Worm (Caenorhabditis elegans) whole organism, mixed stage, embryonic: ENCODE results near the gene nta-1.

ENCODE experiments used
- M03D4.4 ChIP-seq: sonication (generic microtip); optimal IDR thresholded peaks from 2 replicates; lab custom pipeline; 2017; ENCODE audit warnings: mild to moderate bottlenecking, missing genetic modification characterization, missing compliant biosample characterization
- bed-3 ChIP-seq: fragments of 200-800 bp; sonication (Bioruptor generic); optimal IDR thresholded peaks from 3 replicates; lab custom pipeline; 2018; ENCODE audit warnings: mild to moderate bottlenecking, missing genetic modification characterization, moderate library complexity, missing compliant biosample characterization
- blmp-1 ChIP-seq: fragments of 150-350 bp; optimal IDR thresholded peaks from 2 replicates; lab custom pipeline; 2014; ENCODE audit warnings: missing biosample characterization, missing genetic modification characterization
- ceh-43 ChIP-seq: fragments of 200-800 bp; sonication (Bioruptor generic); optimal IDR thresholded peaks from 2 replicates; lab custom pipeline; 2018; ENCODE audit warnings: mild to moderate bottlenecking, missing genetic modification characterization, moderate library complexity, missing compliant biosample characterization
- ceh-83 ChIP-seq: fragments of 200-800 bp; sonication (Bioruptor generic); optimal IDR thresholded peaks from 2 replicates; lab custom pipeline; 2018; ENCODE audit warnings: mild to moderate bottlenecking, missing genetic modification characterization, missing compliant biosample characterization
- ces-1 ChIP-seq: fragments of 150-350 bp; optimal IDR thresholded peaks from 2 replicates; lab custom pipeline; 2014; ENCODE audit warnings: missing biosample characterization, missing genetic modification reagents, missing genetic modification characterization
- cnd-1 ChIP-seq: fragments of 200-800 bp; sonication (Bioruptor generic); optimal IDR thresholded peaks from 2 replicates; lab custom pipeline; 2018; ENCODE audit warnings: mild to moderate bottlenecking, missing genetic modification characterization, missing compliant biosample characterization
- elt-3 ChIP-seq: fragments of 150-350 bp; optimal IDR thresholded peaks from 2 replicates; lab custom pipeline; 2014; ENCODE audit warnings: missing biosample characterization, missing genetic modification characterization
- flh-1 ChIP-seq: fragments of 200-800 bp; sonication (Bioruptor generic); optimal IDR thresholded peaks from 2 replicates; lab custom pipeline; 2018; ENCODE audit warnings: mild to moderate bottlenecking, missing genetic modification characterization, moderate library complexity, missing compliant biosample characterization
- ham-2 ChIP-seq: fragments of 200-800 bp; sonication (Bioruptor generic); optimal IDR thresholded peaks from 2 replicates; lab custom pipeline; 2018; ENCODE audit warnings: mild to moderate bottlenecking, missing genetic modification characterization, missing compliant biosample characterization
- hlh-1 ChIP-seq: fragments of 150-350 bp; optimal IDR thresholded peaks from 2 replicates; lab custom pipeline; 2014; ENCODE audit warnings: missing biosample characterization, missing genetic modification reagents, missing genetic modification characterization
- lin-32 ChIP-seq: fragments of 200-800 bp; sonication (Bioruptor generic); optimal IDR thresholded peaks from 2 replicates; lab custom pipeline; 2018; ENCODE audit warnings: mild to moderate bottlenecking, missing genetic modification characterization, missing compliant biosample characterization
- mep-1 ChIP-seq: fragments of 150-350 bp; optimal IDR thresholded peaks from 2 replicates; lab custom pipeline; 2017; ENCODE audit warnings: missing biosample characterization, missing genetic modification reagents, missing genetic modification characterization, inconsistent platforms
- mls-2 ChIP-seq: sonication (generic microtip); optimal IDR thresholded peaks from 2 replicates; lab custom pipeline; 2016; ENCODE audit warnings: mild to moderate bottlenecking, missing genetic modification characterization, moderate library complexity, missing compliant biosample characterization
- nhr-12 ChIP-seq: fragments of 150-350 bp; optimal IDR thresholded peaks from 2 replicates; lab custom pipeline; 2014; ENCODE audit warnings: missing biosample characterization, missing genetic modification characterization
- nhr-2 ChIP-seq: fragments of 150-350 bp; optimal IDR thresholded peaks from 2 replicates; lab custom pipeline; 2014; ENCODE audit warnings: missing biosample characterization, missing genetic modification characterization
- nhr-237 ChIP-seq: fragments of 150-350 bp; optimal IDR thresholded peaks from 2 replicates; lab custom pipeline; 2014; ENCODE audit warnings: missing biosample characterization, missing genetic modification characterization
- nhr-76 ChIP-seq: sonication (generic microtip); optimal IDR thresholded peaks from 2 replicates; lab custom pipeline; 2017; ENCODE audit warnings: missing biosample characterization, missing genetic modification characterization
- pha-4 ChIP-seq: fragments of 150-350 bp; optimal IDR thresholded peaks from 2 replicates; lab custom pipeline; 2018; ENCODE audit warnings: missing biosample characterization, missing genetic modification reagents, missing genetic modification characterization
- sem-2 ChIP-seq: fragments of 200-800 bp; sonication (Bioruptor generic); optimal IDR thresholded peaks from 2 replicates; lab custom pipeline; 2018; ENCODE audit warnings: mild to moderate bottlenecking, missing genetic modification characterization, missing compliant biosample characterization
- sptf-1 ChIP-seq: sonication (generic microtip); optimal IDR thresholded peaks from 2 replicates; lab custom pipeline; 2017; ENCODE audit warnings: mild to moderate bottlenecking, missing genetic modification characterization, moderate library complexity, missing compliant biosample characterization
- tbx-8 ChIP-seq: fragments of 200-800 bp; sonication (Bioruptor generic); optimal IDR thresholded peaks from 2 replicates; lab custom pipeline; 2018; ENCODE audit warnings: mild to moderate bottlenecking, missing genetic modification characterization, moderate library complexity, missing compliant biosample characterization
- unc-120 ChIP-seq: sonication (generic microtip); optimal IDR thresholded peaks from 2 replicates; lab custom pipeline; 2017; ENCODE audit warnings: missing genetic modification characterization, missing compliant biosample characterization; ENCODE audit not compliant: poor library complexity, severe bottlenecking
- unc-39 ChIP-seq: fragments of 150-350 bp; optimal IDR thresholded peaks from 2 replicates; lab custom pipeline; 2014; ENCODE audit warnings: missing biosample characterization, missing genetic modification characterization
- unc-62 ChIP-seq: fragments of 150-350 bp; optimal IDR thresholded peaks from 2 replicates; lab custom pipeline; 2014; ENCODE audit warnings: missing biosample characterization, missing genetic modification reagents, missing genetic modification characterization
- zip-8 ChIP-seq: fragments of 150-350 bp; optimal IDR thresholded peaks from 2 replicates; lab custom pipeline; 2014; ENCODE audit warnings: missing biosample characterization, missing genetic modification characterization

The nta-1 gene

ce11 chrII:3705320-3705719, 38.3 kb downstream of the nta-1 start, which contains the start of gene srx-108:
Gene srx-108 (plus strand): TSS chrII:3705620.
- TF ChIP-seq nhr-237 (no peak), nhr-2 (tag; lab: Kevin White, UChicago) (no peak), bed-3 (GFP tag; lab: Kevin White, UChicago) (no peak), lin-32 (GFP tag; lab: Kevin White, UChicago) (no peak), nhr-76 (tag; lab: Kevin White, UChicago) (no peak), M03D4.4 (no peak), mls-2 (no peak), zip-8 (no peak), tbx-8 (no peak), sem-2 (GFP tag; lab: Kevin White, UChicago) (no peak), hlh-1 (tag; lab: Kevin White, UChicago) (no peak), unc-120 (tag; lab: Kevin White, UChicago) (no peak), ceh-43 (GFP tag; lab: Kevin White, UChicago) (no peak), unc-62 (GFP tag; lab: Kevin White, UChicago) (no peak), blmp-1 (tag; lab: Kevin White, UChicago) (no peak), pha-4 (tag; lab: Kevin White, UChicago) (no peak), ces-1 (GFP tag; lab: Kevin White, UChicago) (no peak), sptf-1 (tag; lab: Kevin White, UChicago) (no peak), nhr-12 (tag; lab: Kevin White, UChicago) (no peak), ceh-83 (no peak)
- TF ChIP-seq, all 35 proteins: peak for 0

ce11 chrII:3701305-3701704, 42.3 kb downstream of the nta-1 start, which contains the start of gene srx-105:
Gene srx-105 (minus strand): TSS chrII:3701405.
- no peak for TF ChIP-seq sptf-1 (tag; lab: Kevin White, UChicago)

- TF ChIP-seq hlh-1 (tag; lab: Kevin White, UChicago) (no peak), elt-3 (tag; lab: Kevin White, UChicago) (no peak), unc-39 (no peak), sptf-1 (tag; lab: Kevin White, UChicago) (no peak), mls-2 (no peak), cnd-1 (no peak), blmp-1 (tag; lab: Kevin White, UChicago) (no peak), M03D4.4 (no peak), nhr-2 (tag; lab: Kevin White, UChicago) (no peak), bed-3 (GFP tag; lab: Kevin White, UChicago) (no peak), ham-2 (GFP tag; lab: Kevin White, UChicago) (no peak), flh-1 (GFP tag; lab: Kevin White, UChicago) (no peak), mep-1 (tag; lab: Kevin White, UChicago) (no peak), nhr-76 (tag; lab: Kevin White, UChicago) (no peak), unc-120 (tag; lab: Kevin White, UChicago) (no peak)
Measured at ce11 chrII:3699591-3699990, 44.0 kb downstream of the nta-1 start, which contains the start of gene srx-104. Gene srx-104 (minus strand): TSS chrII:3699691.

- TF ChIP-seq nhr-237 = no peak
- no peak for TF ChIP-seq lin-32 (GFP tag; lab: Kevin White, UChicago)
- no peak for TF ChIP-seq ham-2 (GFP tag; lab: Kevin White, UChicago)
- no peak for TF ChIP-seq nhr-76 (tag; lab: Kevin White, UChicago)
- TF ChIP-seq sem-2 (GFP tag; lab: Kevin White, UChicago) = no peak
- TF ChIP-seq, all 35 proteins: peak for 0
Measured at ce11 chrII:3694664-3695063, 49.0 kb downstream of the nta-1 start, which contains the start of gene srx-102. Gene srx-102 (minus strand): TSS chrII:3694764.
